Fruit fly (Drosophila melanogaster) whole organism, embryonic: ENCODE data around the gene mRpL15.

Experiments
- C15 ChIP-seq: fragments of 200-800 bp; sonication (Bioruptor generic); IDR thresholded peaks from 3 replicates; pipeline ENCODE4 v1.3.6; 2022; ENCODE audit warnings: missing biosample characterization, missing genetic modification characterization
- CG10321 ChIP-seq: fragments of 200-800 bp; sonication (Bioruptor generic); IDR thresholded peaks from 2 replicates; pipeline ENCODE4 v1.3.6; 2022; ENCODE audit warnings: missing biosample characterization, missing genetic modification characterization
- CG11247 ChIP-seq: fragments of 200-800 bp; sonication (Bioruptor generic); IDR thresholded peaks from 2 replicates; pipeline ENCODE4 v1.3.6; 2022; ENCODE audit warnings: missing biosample characterization, missing genetic modification characterization
- CG12391 ChIP-seq: fragments of 200-800 bp; sonication (Bioruptor generic); optimal IDR thresholded peaks from 3 replicates; lab custom pipeline; 2018; ENCODE audit warnings: missing biosample characterization, mild to moderate bottlenecking, missing genetic modification characterization, moderate library complexity
- CG13775 ChIP-seq: fragments of 200-800 bp; sonication (Bioruptor generic); optimal IDR thresholded peaks from 3 replicates; lab custom pipeline; 2017; ENCODE audit warnings: missing biosample characterization, mild to moderate bottlenecking, missing genetic modification characterization
- CG14441 ChIP-seq: fragments of 200-800 bp; sonication (Bioruptor generic); IDR thresholded peaks from 2 replicates; pipeline ENCODE4 v1.3.6; 2022; ENCODE audit warnings: missing biosample characterization, missing genetic modification characterization
- CG15011 ChIP-seq: fragments of 200-800 bp; sonication (Bioruptor generic); optimal IDR thresholded peaks from 3 replicates; lab custom pipeline; 2018; ENCODE audit warnings: missing biosample characterization, mild to moderate bottlenecking, missing genetic modification characterization
- CG1647 ChIP-seq: fragments of 200-800 bp; sonication (Bioruptor generic); optimal IDR thresholded peaks from 3 replicates; lab custom pipeline; 2016; ENCODE audit warnings: missing biosample characterization, missing genetic modification characterization
- CG17612 ChIP-seq: fragments of 200-800 bp; sonication (Bioruptor generic); IDR thresholded peaks from 2 replicates; pipeline ENCODE4 v1.3.6; 2022; ENCODE audit warnings: missing biosample characterization, missing genetic modification characterization
- CG18599 ChIP-seq: fragments of 200-800 bp; sonication (Bioruptor generic); optimal IDR thresholded peaks from 3 replicates; lab custom pipeline; 2017; ENCODE audit warnings: missing biosample characterization, missing genetic modification characterization, mild to moderate bottlenecking, moderate library complexity, missing genetic modification reagents
- CG2120 ChIP-seq: fragments of 200-800 bp; sonication (Bioruptor generic); optimal IDR thresholded peaks from 3 replicates; lab custom pipeline; 2016; ENCODE audit warnings: missing biosample characterization, missing genetic modification characterization
- CG2129 ChIP-seq: fragments of 200-800 bp; sonication (Bioruptor generic); IDR thresholded peaks from 2 replicates; pipeline ENCODE4 v1.3.6; 2022; ENCODE audit warnings: missing biosample characterization, missing genetic modification characterization; ENCODE audit not compliant: partially characterized antibody
- CG3163 ChIP-seq: fragments of 200-800 bp; sonication (Bioruptor generic); optimal IDR thresholded peaks from 3 replicates; lab custom pipeline; 2016; ENCODE audit warnings: missing biosample characterization, missing genetic modification characterization
- CG34224 ChIP-seq: fragments of 200-800 bp; sonication (Bioruptor generic); IDR thresholded peaks from 3 replicates; pipeline ENCODE4 v1.3.6; 2022; ENCODE audit warnings: missing biosample characterization, missing genetic modification characterization; ENCODE audit not compliant: partially characterized antibody
- CG3838 ChIP-seq: fragments of 200-800 bp; sonication (Bioruptor generic); optimal IDR thresholded peaks from 3 replicates; lab custom pipeline; 2016; ENCODE audit warnings: missing biosample characterization, missing genetic modification characterization
- CG6683 ChIP-seq: fragments of 200-800 bp; sonication (Bioruptor generic); optimal IDR thresholded peaks from 2 replicates; lab custom pipeline; 2017; ENCODE audit warnings: missing biosample characterization, mild to moderate bottlenecking, missing genetic modification characterization, missing genetic modification reagents
- CG7357 ChIP-seq: fragments of 200-800 bp; sonication (Bioruptor generic); IDR thresholded peaks from 3 replicates; pipeline ENCODE4 v1.3.6; 2022; ENCODE audit warnings: missing biosample characterization, missing genetic modification characterization
- CG7372 ChIP-seq: fragments of 200-800 bp; sonication (Bioruptor generic); IDR thresholded peaks from 2 replicates; pipeline ENCODE4 v1.3.6; 2022; ENCODE audit warnings: missing biosample characterization, missing genetic modification characterization
- CG7786 ChIP-seq: fragments of 200-800 bp; sonication (Bioruptor generic); optimal IDR thresholded peaks from 2 replicates; lab custom pipeline; 2016; ENCODE audit warnings: missing biosample characterization, missing genetic modification characterization
- CG8281 ChIP-seq: fragments of 200-800 bp; sonication (Bioruptor generic); optimal IDR thresholded peaks from 2 replicates; lab custom pipeline; 2018; ENCODE audit warnings: missing biosample characterization, mild to moderate bottlenecking, missing genetic modification characterization, moderate library complexity
- CG8765 ChIP-seq: fragments of 200-800 bp; sonication (Bioruptor generic); IDR thresholded peaks from 2 replicates; pipeline ENCODE4 v1.3.6; 2022; ENCODE audit warnings: missing biosample characterization, missing genetic modification characterization
- CG9609 ChIP-seq: fragments of 200-800 bp; sonication (Bioruptor generic); optimal IDR thresholded peaks from 3 replicates; lab custom pipeline; 2016; ENCODE audit warnings: missing biosample characterization, missing genetic modification characterization
- CG9932 ChIP-seq: fragments of 200-800 bp; sonication (Bioruptor generic); IDR thresholded peaks from 2 replicates; pipeline ENCODE4 v1.3.6; 2022; ENCODE audit warnings: missing biosample characterization, missing genetic modification characterization
- Camta ChIP-seq: fragments of 200-800 bp; sonication (Bioruptor generic); optimal IDR thresholded peaks from 2 replicates; lab custom pipeline; 2016; ENCODE audit warnings: missing biosample characterization, missing genetic modification characterization
- Dip2 ChIP-seq: fragments of 200-800 bp; sonication (Bioruptor generic); IDR thresholded peaks from 2 replicates; pipeline ENCODE4 v1.3.6; 2022; ENCODE audit warnings: missing biosample characterization, missing genetic modification characterization
- Dip3 ChIP-seq: fragments of 200-800 bp; sonication (Bioruptor generic); optimal IDR thresholded peaks from 3 replicates; lab custom pipeline; 2016; ENCODE audit warnings: missing biosample characterization, missing genetic modification characterization
- Dp ChIP-seq: fragments of 200-800 bp; sonication (Bioruptor generic); optimal IDR thresholded peaks from 2 replicates; lab custom pipeline; 2018; ENCODE audit warnings: missing biosample characterization, mild to moderate bottlenecking, missing genetic modification characterization, moderate library complexity
- E2f1 ChIP-seq: fragments of 200-800 bp; sonication (Bioruptor generic); IDR thresholded peaks from 2 replicates; pipeline ENCODE4 v1.3.6; 2022; ENCODE audit warnings: missing biosample characterization, missing genetic modification characterization
- ERR ChIP-seq: fragments of 200-800 bp; sonication (Bioruptor generic); optimal IDR thresholded peaks from 2 replicates; lab custom pipeline; 2016; ENCODE audit warnings: missing biosample characterization, missing genetic modification characterization
- Ets97D ChIP-seq: fragments of 200-800 bp; sonication (Bioruptor generic); optimal IDR thresholded peaks from 3 replicates; lab custom pipeline; 2016; ENCODE audit warnings: missing biosample characterization, missing genetic modification characterization
- TFAM ChIP-seq: fragments of 200-800 bp; sonication (Bioruptor generic); optimal IDR thresholded peaks from 2 replicates; lab custom pipeline; 2017; ENCODE audit warnings: missing biosample characterization, missing genetic modification characterization, inconsistent platforms
- Vsx1 ChIP-seq: fragments of 200-800 bp; sonication (Bioruptor generic); optimal IDR thresholded peaks from 2 replicates; lab custom pipeline; 2017; ENCODE audit warnings: missing biosample characterization, mild to moderate bottlenecking, missing genetic modification characterization, missing genetic modification reagents
- bsh ChIP-seq, 2 experiments: fragments of 200-800 bp; sonication (Bioruptor generic); optimal IDR thresholded peaks; 2 replicates each; lab custom pipeline; 2017 to 2018; ENCODE audit warnings: mild to moderate bottlenecking in 2 of 2, missing biosample characterization in 2 of 2, missing genetic modification characterization in 2 of 2, moderate library complexity in 1 of 2
- caup ChIP-seq: fragments of 200-800 bp; sonication (Bioruptor generic); optimal IDR thresholded peaks from 3 replicates; lab custom pipeline; 2017; ENCODE audit warnings: missing biosample characterization, mild to moderate bottlenecking, missing genetic modification characterization, moderate library complexity; ENCODE audit not compliant: severe bottlenecking
- fu2 ChIP-seq: fragments of 200-800 bp; sonication (Bioruptor generic); optimal IDR thresholded peaks from 2 replicates; lab custom pipeline; 2016; ENCODE audit warnings: missing biosample characterization, missing genetic modification characterization
- gt ChIP-seq: fragments of 200-800 bp; sonication (Bioruptor generic); IDR thresholded peaks from 2 replicates; pipeline ENCODE4 v1.3.6; 2022; ENCODE audit warnings: missing biosample characterization, missing genetic modification characterization
- her ChIP-seq: fragments of 200-800 bp; sonication (Bioruptor generic); optimal IDR thresholded peaks from 2 replicates; lab custom pipeline; 2016; ENCODE audit warnings: missing biosample characterization, missing genetic modification characterization
- lov ChIP-seq, 2 experiments: fragments of 200-800 bp in 1 of 2; fragments of >200 bp in 1 of 2; sonication (Bioruptor generic) in 1 of 2; IDR thresholded peaks in 1 of 2; optimal IDR thresholded peaks in 1 of 2; 2 replicates in 1 of 2; 3 replicates in 1 of 2; pipeline versions ENCODE4 v1.3.6 to Lab custom; 2017 to 2022; ENCODE audit warnings: missing biosample characterization in 1 of 2, missing genetic modification characterization in 1 of 2
- mam ChIP-seq: fragments of 200-800 bp; sonication (Bioruptor generic); optimal IDR thresholded peaks from 3 replicates; lab custom pipeline; 2016; ENCODE audit warnings: missing biosample characterization, missing genetic modification characterization
- mirr ChIP-seq: fragments of 200-800 bp; sonication (Bioruptor generic); optimal IDR thresholded peaks from 3 replicates; lab custom pipeline; 2018; ENCODE audit warnings: missing biosample characterization, mild to moderate bottlenecking, missing genetic modification characterization
- nau ChIP-seq: fragments of 200-800 bp; sonication (Bioruptor generic); optimal IDR thresholded peaks from 3 replicates; lab custom pipeline; 2017; ENCODE audit warnings: missing biosample characterization, mild to moderate bottlenecking, missing genetic modification characterization, missing genetic modification reagents
- schlank ChIP-seq: fragments of 200-800 bp; sonication (Bioruptor generic); optimal IDR thresholded peaks from 2 replicates; lab custom pipeline; 2018; ENCODE audit warnings: missing biosample characterization, mild to moderate bottlenecking, missing genetic modification characterization
- sens ChIP-seq: fragments of 200-800 bp; sonication (Bioruptor generic); peaks from one replicate; lab custom pipeline; 2016; ENCODE audit warnings: missing biosample characterization, missing genetic modification characterization
- sob ChIP-seq: fragments of 200-800 bp; sonication (Bioruptor generic); IDR thresholded peaks from 2 replicates; pipeline ENCODE4 v1.3.6; 2022; ENCODE audit warnings: missing biosample characterization, missing genetic modification characterization
- ssp ChIP-seq: fragments of 200-800 bp; sonication (Bioruptor generic); IDR thresholded peaks from 2 replicates; pipeline ENCODE4 v1.3.6; 2022; ENCODE audit warnings: missing biosample characterization, missing genetic modification characterization
- stc ChIP-seq: fragments of 200-800 bp; sonication (Bioruptor generic); IDR thresholded peaks from 2 replicates; pipeline ENCODE4 v1.3.6; 2022; ENCODE audit warnings: missing biosample characterization, missing genetic modification characterization
- wdn ChIP-seq: fragments of 200-800 bp; sonication (Bioruptor generic); IDR thresholded peaks from 2 replicates; pipeline ENCODE4 v1.3.6; 2022; ENCODE audit warnings: missing biosample characterization, missing genetic modification characterization
- wor ChIP-seq: fragments of 200-800 bp; sonication (Bioruptor generic); IDR thresholded peaks from 2 replicates; pipeline ENCODE4 v1.3.6; 2022; ENCODE audit warnings: missing biosample characterization, missing genetic modification characterization
- zen2 ChIP-seq: fragments of 200-800 bp; sonication (Bioruptor generic); IDR thresholded peaks from 3 replicates; pipeline ENCODE4 v1.3.6; 2022; ENCODE audit warnings: missing biosample characterization, missing genetic modification characterization; ENCODE audit not compliant: partially characterized antibody

The mRpL15 gene

dm6 chr3L:20471499-20472313 lies 35.7 kb upstream of the mRpL15 start (continued):
- peak; percentile 12 for TF ChIP-seq fu2 (GFP tag; lab: Kevin White, UChicago)
- peak; percentile 11 for TF ChIP-seq CG1647 (GFP tag; lab: Kevin White, UChicago)
- TF ChIP-seq Dip2: no peak
- peak in 1 of 2 experiments; percentile 58 for TF ChIP-seq bsh (GFP tag; optimal IDR thresholded peaks at IDR 0.05; lab: Kevin White, UChicago)
- peak; percentile 73 for TF ChIP-seq CG15011 (GFP tag; lab: Kevin White, UChicago)
- TF ChIP-seq caup (GFP tag; lab: Kevin White, UChicago): peak; percentile 28
- peak; percentile 13 for TF ChIP-seq CG3838
- peak; percentile 51 for TF ChIP-seq Camta (GFP tag; lab: Kevin White, UChicago)
- TF ChIP-seq nau: peak; percentile 80
- peak; percentile 18 for TF ChIP-seq CG8281 (tag; lab: Kevin White, UChicago)
- no peak for TF ChIP-seq CG17612
- TF ChIP-seq sob (GFP tag; lab: Robert Waterston, UW): no peak
- 0 out of 2 replicates have a peak, but pooled peaks have one; percentile 14 for TF ChIP-seq CG10321 (GFP tag; lab: Robert Waterston, UW)
- TF ChIP-seq Dp (GFP tag; lab: Kevin White, UChicago): no peak
- TF ChIP-seq mirr: peak; percentile 66
- peak; percentile 72 for TF ChIP-seq her (GFP tag; lab: Kevin White, UChicago)
- no peak for TF ChIP-seq E2f1
- TF ChIP-seq CG13775 (GFP tag; lab: Kevin White, UChicago): no peak
- TF ChIP-seq TFAM: peak; percentile 54
- TF ChIP-seq CG11247: no peak
- no peak for TF ChIP-seq CG9932 (GFP tag; lab: Robert Waterston, UW)
- TF ChIP-seq CG2120 (GFP tag; lab: Kevin White, UChicago): peak; percentile 31
- peak; percentile 79 for TF ChIP-seq CG18599 (GFP tag; lab: Kevin White, UChicago)
- no peak for TF ChIP-seq gt (GFP tag; lab: Robert Waterston, UW)
- TF ChIP-seq stc (GFP tag; lab: Robert Waterston, UW): 0 out of 2 replicates have a peak, but pooled peaks have one; percentile 5
- TF ChIP-seq Dip3 (GFP tag; lab: Kevin White, UChicago): no peak
- no peak for TF ChIP-seq zen2 (GFP tag; lab: Robert Waterston, UW)
- peak; percentile 37 for TF ChIP-seq CG6683 (GFP tag; lab: Kevin White, UChicago)
- TF ChIP-seq CG8765 (GFP tag; lab: Robert Waterston, UW): no peak
- TF ChIP-seq wdn: no peak
- TF ChIP-seq CG9609 (GFP tag; lab: Kevin White, UChicago): peak; percentile 46
- TF ChIP-seq CG12391 (tag; lab: Kevin White, UChicago): peak; percentile 25
- peak; percentile 32 for TF ChIP-seq CG7786
- no peak for TF ChIP-seq CG34224 (GFP tag; lab: Robert Waterston, UW)
- peak; percentile 71 for TF ChIP-seq schlank
- TF ChIP-seq C15 (GFP tag; lab: Robert Waterston, UW): no peak
- TF ChIP-seq CG14441 (GFP tag; lab: Robert Waterston, UW): no peak
- TF ChIP-seq lov (optimal IDR thresholded peaks at IDR 0.05; lab: Kevin White, UChicago): no peak
- TF ChIP-seq lov (GFP tag; IDR thresholded peaks at IDR 0.05; lab: Robert Waterston, UW): no peak
- TF ChIP-seq sens (GFP tag; lab: Kevin White, UChicago): peak; percentile 95
- TF ChIP-seq Vsx1 (GFP tag; lab: Kevin White, UChicago): peak; percentile 38
- peak; percentile 27 for TF ChIP-seq mam
- TF ChIP-seq wor (GFP tag; lab: Robert Waterston, UW): no peak
- TF ChIP-seq CG2129: no peak
- no peak for TF ChIP-seq CG7357 (GFP tag; lab: Robert Waterston, UW)
- no peak for TF ChIP-seq CG7372 (GFP tag; lab: Robert Waterston, UW)
- peak; percentile 50 for TF ChIP-seq ERR
- no peak for TF ChIP-seq ssp (GFP tag; lab: Robert Waterston, UW)
- TF ChIP-seq CG3163 (GFP tag; lab: Kevin White, UChicago): peak; percentile 43
- no peak for TF ChIP-seq Ets97D
